Fruit fly (Drosophila melanogaster): Measurements from ENCODE around the gene Atac3.

dm6 chr3L:284253-284652 lies 43.5 kb downstream of the Atac3 start:
- TF ChIP-seq nerfin-2 (GFP tag; IDR thresholded peaks at IDR 0.05; ENCODE audit: partially characterized antibody) (no peak), CG17361 (GFP tag; IDR thresholded peaks at IDR 0.05) (no peak), disco-r (GFP tag; optimal IDR thresholded peaks at IDR 0.05) (no peak), usp (GFP tag; optimal IDR thresholded peaks at IDR 0.05) (no peak), hbn (GFP tag; IDR thresholded peaks at IDR 0.05; ENCODE audit: partially characterized antibody) (no peak)
